Fruit fly (Drosophila melanogaster) S2 (cell line): ENCODE data around the gene larp.

Experiments
- CG8478 ChIP-seq: fragments of >200 bp; optimal IDR thresholded peaks from 2 replicates; lab custom pipeline; 2018
- CTCF ChIP-seq, 2 experiments: fragments of >200 bp; optimal IDR thresholded peaks; 2 replicates each; lab custom pipeline; 2018

dm6 chr3R:28339654-28340605 lies 3.7 kb upstream of the larp start, which contains the start of the genes Gfat2 and Moca-cyp:
- TF ChIP-seq CTCF (optimal IDR thresholded peaks at IDR 0.05; lab: Kevin White, UChicago) = peak in 1 of 2 experiments; percentile 29
- no peak for TF ChIP-seq CG8478 (lab: Kevin White, UChicago)
